Worm (Caenorhabditis elegans): ENCODE data around the gene tric-1B.2.
A peak's percentile ranks its signal among the peaks of the same experiment; 100 is the strongest.

Gene tric-1B.2

DNA sequence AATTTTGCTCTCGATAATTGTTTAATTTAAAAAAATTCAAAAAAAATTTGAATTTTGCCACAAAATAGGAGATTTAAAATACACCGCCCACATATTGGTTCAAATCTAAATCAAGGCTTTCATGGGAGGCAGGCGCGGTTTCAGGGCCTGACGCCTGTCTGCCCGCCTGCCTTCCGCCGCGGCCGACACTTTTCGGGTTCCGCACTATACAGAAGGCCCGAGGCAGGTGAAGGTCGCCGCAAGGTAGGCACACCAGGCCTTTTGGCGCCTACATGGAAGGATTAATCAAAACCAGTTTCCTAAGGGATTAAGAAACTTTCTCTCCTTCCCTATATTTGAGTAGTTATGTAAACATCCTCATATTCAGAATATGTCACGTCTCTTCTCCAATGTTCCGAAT lies 36.6 kb downstream of the tric-1B.2 start, which contains the start of gene Y57A10A.24:
TSS of gene Y57A10A.24 (plus strand) at position 396 of the 400 bp plus-strand sequence.
- TF ChIP-seq lsy-12 (tag; optimal IDR thresholded peaks at IDR 0.05) (no peak), nhr-77 (tag; optimal IDR thresholded peaks at IDR 0.05) (no peak), zag-1 (tag; optimal IDR thresholded peaks at IDR 0.05) (no peak), lin-39 (tag; optimal IDR thresholded peaks at IDR 0.05) (no peak), elt-2 (tag; optimal IDR thresholded peaks at IDR 0.05) (no peak), lin-15B (tag; optimal IDR thresholded peaks at IDR 0.05) (no peak), elt-1 (tag; optimal IDR thresholded peaks at IDR 0.05) (no peak)

ce11 chrII:12241792-12242191 lies 37.4 kb downstream of the tric-1B.2 start:
- TF ChIP-seq ceh-28 (tag; optimal IDR thresholded peaks at IDR 0.05) (peak; percentile 76), fkh-2 (tag; optimal IDR thresholded peaks at IDR 0.05) (no peak)

DNA sequence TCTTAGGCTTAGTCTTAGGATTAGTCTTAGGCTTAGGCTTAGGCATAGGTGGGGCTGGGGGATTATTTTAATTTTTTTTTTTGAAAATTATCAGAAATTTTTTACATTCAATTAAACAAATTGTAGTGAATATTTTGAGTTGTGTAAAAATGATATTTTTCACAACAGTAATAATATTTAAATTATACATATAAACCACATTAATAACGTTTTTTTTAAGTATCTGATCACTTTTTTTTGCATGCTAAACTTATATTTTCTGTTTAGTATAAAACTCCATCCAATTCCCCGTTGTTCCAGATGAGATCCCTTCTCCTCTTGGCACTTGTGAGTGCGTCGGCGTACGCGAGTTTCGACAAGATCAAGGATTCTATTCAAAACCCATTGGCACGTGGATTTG lies 39.1 kb downstream of the tric-1B.2 start, which contains the start of gene txdc-12.1:
TSS of gene txdc-12.1 (plus strand) at position 301 of the 400 bp plus-strand sequence.
- no peak for TF ChIP-seq lsy-12 (tag; optimal IDR thresholded peaks at IDR 0.05)
- no peak for TF ChIP-seq unc-39 (tag; optimal IDR thresholded peaks at IDR 0.05)
- TF ChIP-seq mml-1 (tag; optimal IDR thresholded peaks at IDR 0.05), result no peak
- TF ChIP-seq R02D3.7 (tag; optimal IDR thresholded peaks at IDR 0.05), result no peak
- no peak for TF ChIP-seq fos-1 (tag; optimal IDR thresholded peaks at IDR 0.05)
- no peak for TF ChIP-seq nhr-12 (tag; optimal IDR thresholded peaks at IDR 0.05)
- no peak for TF ChIP-seq lin-39 (tag; optimal IDR thresholded peaks at IDR 0.05)
- no peak for TF ChIP-seq ztf-4 (tag; optimal IDR thresholded peaks at IDR 0.05)
- TF ChIP-seq nhr-76 (tag; optimal IDR thresholded peaks at IDR 0.05), result no peak
- TF ChIP-seq mdl-1 (tag; optimal IDR thresholded peaks at IDR 0.05), result no peak
- TF ChIP-seq ceh-9 (tag; optimal IDR thresholded peaks at IDR 0.05), result no peak
- TF ChIP-seq elt-1 (tag; optimal IDR thresholded peaks at IDR 0.05), result no peak
- TF ChIP-seq ama-1 (optimal IDR thresholded peaks at IDR 0.05), result no peak
- TF ChIP-seq lin-15B (tag; optimal IDR thresholded peaks at IDR 0.05), result no peak

DNA sequence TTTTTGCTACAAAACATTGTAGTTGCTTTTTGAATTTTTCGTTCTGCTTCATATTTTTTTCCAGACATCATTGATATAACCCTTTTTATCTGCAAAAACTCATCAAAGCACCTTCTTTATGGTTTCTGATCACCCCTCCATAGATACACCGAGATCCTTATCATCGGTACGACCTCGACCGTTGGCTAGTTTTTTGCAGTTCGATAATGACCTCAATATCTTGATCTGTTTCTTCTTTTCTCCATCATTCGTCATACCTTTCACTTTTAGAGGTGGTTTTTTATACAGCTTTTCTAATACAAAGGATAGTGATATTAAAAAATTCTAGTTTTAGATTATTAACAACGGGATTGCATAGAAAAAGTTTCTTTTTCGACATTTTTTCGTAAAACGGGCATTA lies 39.7 kb downstream of the tric-1B.2 start:
- TF ChIP-seq nhr-43 (tag; optimal IDR thresholded peaks at IDR 0.05; ENCODE audit: poor library complexity, severe bottlenecking) (no peak), nhr-12 (tag; optimal IDR thresholded peaks at IDR 0.05) (no peak), elt-1 (tag; optimal IDR thresholded peaks at IDR 0.05) (peak; percentile 98), lsy-12 (tag; optimal IDR thresholded peaks at IDR 0.05) (no peak), nhr-23 (tag; optimal IDR thresholded peaks at IDR 0.05) (peak; percentile 90), ceh-28 (tag; optimal IDR thresholded peaks at IDR 0.05) (peak; percentile 0), elt-3 (tag; optimal IDR thresholded peaks at IDR 0.05) (peak in 2 of 3 experiments; percentile 24 to 34), nhr-25 (tag; optimal IDR thresholded peaks at IDR 0.05) (peak; percentile 96), pha-4 (tag; optimal IDR thresholded peaks at IDR 0.05) (no peak)

- peak; percentile 49 for TF ChIP-seq nfya-1 (tag; optimal IDR thresholded peaks at IDR 0.05; ENCODE audit: insufficient read depth)
- peak; percentile 67 for TF ChIP-seq nhr-25 (tag; optimal IDR thresholded peaks at IDR 0.05)
- TF ChIP-seq nhr-23 (tag; optimal IDR thresholded peaks at IDR 0.05), result peak; percentile 78
- peak; percentile 22 for TF ChIP-seq hmg-11 (tag; optimal IDR thresholded peaks at IDR 0.05)
- peak; percentile 38 for TF ChIP-seq lin-15B (tag; optimal IDR thresholded peaks at IDR 0.05)
- peak in 1 of 3 experiments; percentile 13 for TF ChIP-seq elt-3 (tag; optimal IDR thresholded peaks at IDR 0.05)
- no peak for TF ChIP-seq unc-39 (tag; optimal IDR thresholded peaks at IDR 0.05)
- no peak for TF ChIP-seq ceh-16 (tag; optimal IDR thresholded peaks at IDR 0.05)
Measured at ce11 chrII:12237555-12237954, 41.6 kb downstream of the tric-1B.2 start.

DNA sequence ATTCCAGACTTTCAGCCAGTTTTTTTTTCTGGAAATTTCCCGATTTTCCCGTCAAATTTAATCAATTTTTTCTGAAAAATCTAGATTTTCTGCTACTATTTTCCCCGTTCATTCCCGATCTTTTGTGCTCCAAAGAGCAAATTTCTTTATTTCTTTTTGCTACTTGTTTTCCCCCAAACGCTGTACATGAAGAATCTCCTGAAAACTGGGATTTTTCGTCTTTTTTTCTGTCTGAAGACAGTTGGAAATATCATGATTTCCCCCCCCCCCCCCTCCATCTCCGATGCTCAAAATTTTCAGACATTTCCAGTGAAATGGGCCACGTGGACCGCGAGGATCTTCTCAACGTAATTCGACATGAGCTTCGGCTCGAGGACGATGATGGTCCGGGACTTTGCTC lies 51.2 kb downstream of the tric-1B.2 start, which contains the start of gene sinh-1:
TSS of gene sinh-1 (plus strand) at position 301 of the 400 bp plus-strand sequence.
- TF ChIP-seq ceh-16 (tag; optimal IDR thresholded peaks at IDR 0.05), result no peak
- TF ChIP-seq R02D3.7 (tag; optimal IDR thresholded peaks at IDR 0.05), result no peak

- TF ChIP-seq ceh-16 (tag; optimal IDR thresholded peaks at IDR 0.05), result no peak
- TF ChIP-seq fkh-10 (GFP tag; optimal IDR thresholded peaks at IDR 0.05), result no peak
- no peak for TF ChIP-seq mml-1 (tag; optimal IDR thresholded peaks at IDR 0.05)
- TF ChIP-seq unc-62 (GFP tag; optimal IDR thresholded peaks at IDR 0.05), result no peak
- TF ChIP-seq mdl-1 (tag; optimal IDR thresholded peaks at IDR 0.05), result no peak
- no peak for TF ChIP-seq elt-3 (tag; optimal IDR thresholded peaks at IDR 0.05)
- no peak for TF ChIP-seq aly-2 (tag; optimal IDR thresholded peaks at IDR 0.05)
- TF ChIP-seq hmg-11 (tag; optimal IDR thresholded peaks at IDR 0.05), result no peak
- TF ChIP-seq egl-27 (tag; optimal IDR thresholded peaks at IDR 0.05), result no peak
- no peak for TF ChIP-seq lin-39 (tag; optimal IDR thresholded peaks at IDR 0.05)
- no peak for TF ChIP-seq nhr-67 (tag; optimal IDR thresholded peaks at IDR 0.05)
- TF ChIP-seq nhr-43 (tag; optimal IDR thresholded peaks at IDR 0.05; ENCODE audit: poor library complexity, severe bottlenecking), result no peak
- no peak for TF ChIP-seq ceh-82 (tag; optimal IDR thresholded peaks at IDR 0.05)
- TF ChIP-seq elt-2 (tag; optimal IDR thresholded peaks at IDR 0.05), result no peak
- TF ChIP-seq nhr-28 (tag; optimal IDR thresholded peaks at IDR 0.05), result no peak
- no peak for TF ChIP-seq nhr-23 (tag; optimal IDR thresholded peaks at IDR 0.05)
- TF ChIP-seq nfya-1 (tag; optimal IDR thresholded peaks at IDR 0.05; ENCODE audit: insufficient read depth), result no peak
- TF ChIP-seq lsy-12 (tag; optimal IDR thresholded peaks at IDR 0.05), result no peak
- no peak for TF ChIP-seq nhr-11 (tag; optimal IDR thresholded peaks at IDR 0.05)
- TF ChIP-seq daf-12 (tag; optimal IDR thresholded peaks at IDR 0.05), result no peak
Measured at ce11 chrII:12226192-12226591, 53.0 kb downstream of the tric-1B.2 start.
